Worm (Caenorhabditis elegans): ENCODE measurements around the gene R160.12.

ce11 chrX:4397460-4397859 lies 19.9 kb upstream of the R160.12 start:
- no peak for TF ChIP-seq hmbx-1 (tag; optimal IDR thresholded peaks at IDR 0.05)
- no peak for TF ChIP-seq F13C5.2 (tag; optimal IDR thresholded peaks at IDR 0.05)
- no peak for TF ChIP-seq tbx-37 (GFP tag; conservative IDR thresholded peaks at IDR 0.05)
- no peak for TF ChIP-seq pes-1 (GFP tag; IDR thresholded peaks at IDR 0.05)
- no peak for TF ChIP-seq ama-1 (optimal IDR thresholded peaks at IDR 0.05)
- TF ChIP-seq ceh-13 (GFP tag; optimal IDR thresholded peaks at IDR 0.05): no peak
- no peak for TF ChIP-seq B0310.2 (tag; optimal IDR thresholded peaks at IDR 0.05)
- TF ChIP-seq ceh-36 (tag; optimal IDR thresholded peaks at IDR 0.05): no peak
